Worm (Caenorhabditis elegans) whole organism, L1 larva: ENCODE data around the gene paml-1.
A peak's percentile ranks its signal among the peaks of the same experiment; 100 is the strongest.

ENCODE experiments used
- efl-1 ChIP-seq, 4 experiments: fragments of 150-350 bp; optimal IDR thresholded peaks in 3 of 4; peaks in 1 of 4; 1 replicate in 1 of 4; 2 replicates in 3 of 4; lab custom pipeline; 2014; ENCODE audit warnings: missing biosample characterization in 2 of 4, missing genetic modification characterization in 2 of 4, missing genetic modification reagents in 2 of 4
- snpc-4 ChIP-seq: fragments of 150-350 bp; optimal IDR thresholded peaks from 2 replicates; lab custom pipeline; 2014; ENCODE audit warnings: missing biosample characterization, missing genetic modification characterization
- unc-130 ChIP-seq: fragments of 150-350 bp; optimal IDR thresholded peaks from 2 replicates; lab custom pipeline; 2017; ENCODE audit warnings: missing biosample characterization, missing genetic modification characterization, inconsistent platforms

- TF ChIP-seq efl-1 (optimal IDR thresholded peaks at IDR 0.05; lab: Kevin White, UChicago) (no peak), efl-1 (GFP tag; optimal IDR thresholded peaks at IDR 0.05 in 1 of 2; lab: Kevin White, UChicago) (peak in 1 of 2 experiments; percentile 82), unc-130 (tag; lab: Kevin White, UChicago) (no peak), snpc-4 (tag; lab: Kevin White, UChicago) (no peak)
Measured at ce11 chrIII:10206352-10206751, 27.5 kb downstream of the paml-1 start.
